Fruit fly (Drosophila melanogaster) whole organism: ENCODE data around the gene Or7a.

ENCODE experiments used
- CG8478 ChIP-seq: fragments of >200 bp; optimal IDR thresholded peaks from 2 replicates; lab custom pipeline; 2018; ENCODE audit warnings: inconsistent platforms
- Dll ChIP-seq: fragments of >200 bp; optimal IDR thresholded peaks from 2 replicates; lab custom pipeline; 2017
- EcR ChIP-seq, 2 experiments: fragments of >200 bp; optimal IDR thresholded peaks; 2 replicates each; lab custom pipeline; 2017; ENCODE audit warnings: missing biosample characterization in 2 of 2, missing genetic modification characterization in 2 of 2, missing genetic modification reagents in 2 of 2
- pan ChIP-seq: fragments of >200 bp; optimal IDR thresholded peaks from 2 replicates; lab custom pipeline; 2017
- psq ChIP-seq: fragments of >200 bp; optimal IDR thresholded peaks from 2 replicates; lab custom pipeline; 2017
- usp ChIP-seq: fragments of >200 bp; optimal IDR thresholded peaks from 2 replicates; lab custom pipeline; 2017; ENCODE audit warnings: missing biosample characterization, missing genetic modification characterization, mixed read lengths

Gene Or7a

dm6 chrX:8120939-8121338, 44.6 kb downstream of the Or7a start, which contains the start of gene CG2260:
Gene CG2260, minus strand, starts transcription at chrX:8121147.
- TF ChIP-seq CG8478 (lab: Kevin White, UChicago) (no peak), Dll (lab: Kevin White, UChicago) (no peak), EcR (GFP tag; optimal IDR thresholded peaks at IDR 0.05; lab: Kevin White, UChicago) (no peak), usp (GFP tag; lab: Kevin White, UChicago) (no peak), pan (lab: Kevin White, UChicago) (no peak), psq (lab: Kevin White, UChicago) (no peak)

dm6 chrX:8116813-8117212, 48.7 kb downstream of the Or7a start, which contains the start of gene CG1575:
Gene CG1575, plus strand, starts transcription at chrX:8117012.
- TF ChIP-seq usp (GFP tag; lab: Kevin White, UChicago) (no peak), CG8478 (lab: Kevin White, UChicago) (no peak), Dll (lab: Kevin White, UChicago) (no peak), pan (lab: Kevin White, UChicago) (no peak), psq (lab: Kevin White, UChicago) (no peak), EcR (GFP tag; optimal IDR thresholded peaks at IDR 0.05; lab: Kevin White, UChicago) (no peak)

DNA sequence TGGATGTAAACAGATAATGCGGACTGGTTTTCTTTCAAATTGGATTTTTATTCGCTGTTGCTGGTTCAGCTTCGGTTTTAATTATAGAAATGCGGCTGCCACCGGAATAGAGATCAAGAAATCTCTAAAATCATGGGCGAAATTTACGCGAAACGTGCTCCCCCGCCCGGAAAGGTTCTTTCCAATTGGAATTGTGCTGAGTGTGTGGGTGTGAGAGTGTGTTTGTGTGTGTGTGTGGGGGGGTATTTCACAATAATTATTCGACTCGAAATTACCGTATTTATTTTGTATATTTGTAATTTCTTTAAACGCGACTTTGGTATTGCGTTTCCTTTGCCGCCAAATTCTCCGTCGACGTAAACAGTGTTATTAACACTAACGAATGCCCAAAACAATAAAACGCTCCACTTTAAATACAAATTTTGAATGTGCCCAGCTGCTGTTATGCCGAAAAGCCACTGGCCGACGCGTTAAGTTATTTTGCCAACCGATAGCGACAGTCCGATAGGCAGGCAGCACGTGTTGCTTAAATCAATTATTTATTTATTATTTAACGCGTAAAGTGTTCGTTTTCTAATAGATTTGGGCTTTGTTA, 49.7 kb downstream of the Or7a start, which contains the start of gene Gclc:
Gclc (minus strand) TSS at position 431 of the 595 bp plus-strand sequence.
- TF ChIP-seq Dll (lab: Kevin White, UChicago), result no peak
- TF ChIP-seq EcR (GFP tag; optimal IDR thresholded peaks at IDR 0.05; lab: Kevin White, UChicago), result no peak
- no peak for TF ChIP-seq usp (GFP tag; lab: Kevin White, UChicago)
- no peak for TF ChIP-seq pan (lab: Kevin White, UChicago)
- TF ChIP-seq psq (lab: Kevin White, UChicago), result no peak
- no peak for TF ChIP-seq CG8478 (lab: Kevin White, UChicago)

dm6 chrX:8115343-8115676, 50.2 kb downstream of the Or7a start:
- TF ChIP-seq Dll (lab: Kevin White, UChicago) (no peak), CG8478 (lab: Kevin White, UChicago) (no peak)

- TF ChIP-seq psq (lab: Kevin White, UChicago) (no peak), Dll (lab: Kevin White, UChicago) (no peak), usp (GFP tag; lab: Kevin White, UChicago) (no peak), EcR (GFP tag; optimal IDR thresholded peaks at IDR 0.05; lab: Kevin White, UChicago) (no peak), pan (lab: Kevin White, UChicago) (no peak), CG8478 (lab: Kevin White, UChicago) (no peak)
Measured at dm6 chrX:8114476-8115342, 50.8 kb downstream of the Or7a start.
